Worm (Caenorhabditis elegans): ENCODE measurements around the gene C13A2.12.
A peak's percentile ranks its signal among the peaks of the same experiment; 100 is the strongest.

The C13A2.12 gene

DNA sequence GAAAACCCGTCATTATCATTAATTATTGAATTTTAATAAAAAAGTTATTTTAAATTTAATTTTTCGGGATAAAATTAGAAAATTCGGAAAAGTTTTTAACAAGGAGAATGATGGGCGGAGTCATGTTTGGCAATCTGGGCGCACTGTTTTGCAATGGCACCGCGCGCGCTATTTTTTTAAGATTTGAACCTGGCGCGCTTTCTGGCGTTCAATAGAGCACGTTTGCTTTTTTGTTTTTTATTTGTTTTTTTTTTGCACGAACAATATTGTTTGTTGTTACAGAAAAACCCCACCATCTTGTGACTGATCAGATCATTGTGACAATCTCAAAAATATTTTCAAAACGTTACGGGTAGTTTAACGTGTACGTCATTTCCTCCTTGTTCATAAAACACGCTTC is 21.9 kb upstream of the C13A2.12 start, which contains the start of gene hyls-1 (continued):
- no peak for TF ChIP-seq unc-39 (tag; optimal IDR thresholded peaks at IDR 0.05)
- no peak for TF ChIP-seq dmd-4 (tag; optimal IDR thresholded peaks at IDR 0.05)
- TF ChIP-seq nhr-10 (tag; optimal IDR thresholded peaks at IDR 0.05), result no peak
- peak; percentile 18 for TF ChIP-seq snpc-4 (tag; optimal IDR thresholded peaks at IDR 0.05)
- peak; percentile 73 for TF ChIP-seq ceh-82 (tag; optimal IDR thresholded peaks at IDR 0.05)
- TF ChIP-seq nhr-77 (tag; optimal IDR thresholded peaks at IDR 0.05), result no peak
- peak; percentile 85 for TF ChIP-seq sma-3 (GFP tag; optimal IDR thresholded peaks at IDR 0.05)

DNA sequence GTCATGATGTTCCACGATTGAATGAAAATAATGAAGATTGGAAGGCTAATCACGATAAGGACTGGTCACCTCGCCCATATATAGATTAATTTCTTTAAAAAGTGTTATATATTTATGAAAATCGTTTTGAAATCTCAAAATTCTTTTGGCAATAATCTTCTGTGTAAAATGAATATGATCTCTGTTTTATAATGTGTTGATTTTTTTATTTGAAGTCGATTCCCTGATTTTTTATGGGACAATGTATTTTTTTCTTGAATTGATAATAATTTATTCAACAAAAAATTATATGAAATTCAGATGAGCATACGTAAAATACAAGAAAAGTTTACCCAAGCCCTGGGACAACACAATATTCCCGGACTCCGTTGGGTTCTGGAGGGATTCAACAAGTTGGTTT is 19.6 kb upstream of the C13A2.12 start, which contains the start of gene C05C8.1:
TSS of gene C05C8.1 (plus strand) at position 301 of the 400 bp plus-strand sequence.
- TF ChIP-seq nhr-12 (tag; optimal IDR thresholded peaks at IDR 0.05) (no peak), C34F6.9 (tag; optimal IDR thresholded peaks at IDR 0.05) (no peak), zag-1 (tag; optimal IDR thresholded peaks at IDR 0.05) (no peak), ceh-16 (tag; optimal IDR thresholded peaks at IDR 0.05) (no peak), peb-1 (tag; optimal IDR thresholded peaks at IDR 0.05) (no peak), dmd-4 (tag; optimal IDR thresholded peaks at IDR 0.05) (no peak), nhr-237 (tag; optimal IDR thresholded peaks at IDR 0.05) (no peak), nhr-77 (tag; optimal IDR thresholded peaks at IDR 0.05) (no peak), nhr-6 (tag; optimal IDR thresholded peaks at IDR 0.05) (no peak), blmp-1 (tag; optimal IDR thresholded peaks at IDR 0.05; ENCODE audit: insufficient read depth) (no peak), sma-3 (GFP tag; optimal IDR thresholded peaks at IDR 0.05) (no peak), egl-27 (tag; optimal IDR thresholded peaks at IDR 0.05) (no peak), lin-39 (tag; optimal IDR thresholded peaks at IDR 0.05) (no peak)

ce11 chrV:7246951-7247350 is 12.1 kb upstream of the C13A2.12 start, which contains the start of gene C05C8.7:
TSS of gene C05C8.7 (minus strand) at chrV:7247050.
- TF ChIP-seq aly-2 (tag; optimal IDR thresholded peaks at IDR 0.05) (no peak), zag-1 (tag; optimal IDR thresholded peaks at IDR 0.05) (no peak)

- TF ChIP-seq ztf-11 (tag; optimal IDR thresholded peaks at IDR 0.05) (no peak), nhr-6 (tag; optimal IDR thresholded peaks at IDR 0.05) (no peak), nhr-25 (tag; optimal IDR thresholded peaks at IDR 0.05) (peak; percentile 20), sma-9 (GFP tag; optimal IDR thresholded peaks at IDR 0.05) (peak; percentile 25), sma-9 (tag; optimal IDR thresholded peaks at IDR 0.05) (no peak), dmd-4 (tag; optimal IDR thresholded peaks at IDR 0.05) (no peak), snpc-4 (tag; optimal IDR thresholded peaks at IDR 0.05) (no peak), C34F6.9 (tag; optimal IDR thresholded peaks at IDR 0.05) (no peak), R02D3.7 (tag; optimal IDR thresholded peaks at IDR 0.05) (no peak), crh-2 (tag; optimal IDR thresholded peaks at IDR 0.05) (no peak), ZK546.5 (tag; optimal IDR thresholded peaks at IDR 0.05) (no peak)
Measured at ce11 chrV:7248227-7248953, 10.7 kb upstream of the C13A2.12 start.

- TF ChIP-seq unc-39 (tag; optimal IDR thresholded peaks at IDR 0.05) (no peak), sem-4 (tag; optimal IDR thresholded peaks at IDR 0.05) (no peak), ZK546.5 (tag; optimal IDR thresholded peaks at IDR 0.05) (no peak), Y55F3AM.14 (GFP tag; optimal IDR thresholded peaks at IDR 0.05) (no peak), peb-1 (tag; optimal IDR thresholded peaks at IDR 0.05) (no peak), mdl-1 (tag; optimal IDR thresholded peaks at IDR 0.05) (no peak), aly-2 (tag; optimal IDR thresholded peaks at IDR 0.05) (no peak), sma-3 (GFP tag; optimal IDR thresholded peaks at IDR 0.05) (no peak)
Measured at ce11 chrV:7255095-7255494, 4.0 kb upstream of the C13A2.12 start, which contains the start of gene C05C8.8. TSS of gene C05C8.8 (minus strand) at chrV:7255195.

- TF ChIP-seq blmp-1 (tag; optimal IDR thresholded peaks at IDR 0.05; ENCODE audit: insufficient read depth), result no peak
- TF ChIP-seq unc-39 (tag; optimal IDR thresholded peaks at IDR 0.05), result no peak
- no peak for TF ChIP-seq nhr-10 (tag; optimal IDR thresholded peaks at IDR 0.05)
- no peak for TF ChIP-seq nhr-77 (tag; optimal IDR thresholded peaks at IDR 0.05)
- TF ChIP-seq egl-27 (tag; optimal IDR thresholded peaks at IDR 0.05), result no peak
- TF ChIP-seq nhr-11 (tag; optimal IDR thresholded peaks at IDR 0.05), result no peak
- TF ChIP-seq mbf-1 (tag; optimal IDR thresholded peaks at IDR 0.05), result no peak
- no peak for TF ChIP-seq ceh-82 (tag; optimal IDR thresholded peaks at IDR 0.05)
- no peak for TF ChIP-seq dmd-4 (tag; optimal IDR thresholded peaks at IDR 0.05)
- TF ChIP-seq fos-1 (tag; optimal IDR thresholded peaks at IDR 0.05), result no peak
- TF ChIP-seq ztf-1 (GFP tag; conservative IDR thresholded peaks at IDR 0.05), result no peak
Measured at ce11 chrV:7264042-7264441, 5.0 kb downstream of the C13A2.12 start, which contains the start of gene C13A2.9. TSS of gene C13A2.9 (minus strand) at chrV:7264142.

Measured in whole organism, L2 larva.